Worm (Caenorhabditis elegans) whole organism, L4/young adult: ENCODE results near the gene gldi-8.

Experiments used
- W03F9.2 ChIP-seq: fragments of 150-350 bp; optimal IDR thresholded peaks from 2 replicates; lab custom pipeline; 2014; ENCODE audit warnings: missing biosample characterization, missing genetic modification characterization
- dao-5 ChIP-seq: sonication (generic microtip); optimal IDR thresholded peaks from 2 replicates; lab custom pipeline; 2016; ENCODE audit warnings: missing genotype, missing genetic modification characterization, moderate library complexity, missing compliant biosample characterization
- him-1 ChIP-seq: sonication (generic microtip); optimal IDR thresholded peaks from 2 replicates; lab custom pipeline; 2016; ENCODE audit warnings: missing genotype, missing genetic modification reagents, missing genetic modification characterization, missing compliant biosample characterization

The gldi-8 gene

ce11 chrIII:12613138-12613915, 13.8 kb upstream of the gldi-8 start:
- TF ChIP-seq W03F9.2 (tag; lab: Kevin White, UChicago), result no peak
- no peak for TF ChIP-seq him-1 (tag; lab: Kevin White, UChicago)
- TF ChIP-seq dao-5 (tag; lab: Kevin White, UChicago), result no peak

- TF ChIP-seq W03F9.2 (tag; lab: Kevin White, UChicago) (peak; percentile 92), dao-5 (tag; lab: Kevin White, UChicago) (no peak), him-1 (tag; lab: Kevin White, UChicago) (peak; percentile 95)
Measured at ce11 chrIII:12612519-12612935, 13.0 kb upstream of the gldi-8 start.

ce11 chrIII:12611414-12611813, 11.9 kb upstream of the gldi-8 start:
- TF ChIP-seq dao-5 (tag; lab: Kevin White, UChicago), result no peak
- TF ChIP-seq him-1 (tag; lab: Kevin White, UChicago), result no peak
- no peak for TF ChIP-seq W03F9.2 (tag; lab: Kevin White, UChicago)

ce11 chrIII:12609410-12609809, 9.9 kb upstream of the gldi-8 start:
- no peak for TF ChIP-seq W03F9.2 (tag; lab: Kevin White, UChicago)
- no peak for TF ChIP-seq dao-5 (tag; lab: Kevin White, UChicago)
- no peak for TF ChIP-seq him-1 (tag; lab: Kevin White, UChicago)

- TF ChIP-seq him-1 (tag; lab: Kevin White, UChicago) (no peak), dao-5 (tag; lab: Kevin White, UChicago) (no peak), W03F9.2 (tag; lab: Kevin White, UChicago) (no peak)
Measured at ce11 chrIII:12608989-12609388, 9.5 kb upstream of the gldi-8 start, which contains the start of gene Y111B2A.12. TSS of gene Y111B2A.12 (plus strand) at chrIII:12609289.

- TF ChIP-seq dao-5 (tag; lab: Kevin White, UChicago), result no peak
- TF ChIP-seq W03F9.2 (tag; lab: Kevin White, UChicago), result peak; percentile 86
- TF ChIP-seq him-1 (tag; lab: Kevin White, UChicago), result peak; percentile 90
Measured at ce11 chrIII:12608220-12608958, 8.9 kb upstream of the gldi-8 start, which contains the start of gene epc-1. TSS of gene epc-1 (minus strand) at chrIII:12608586.

ce11 chrIII:12607302-12607701, 7.8 kb upstream of the gldi-8 start:
- no peak for TF ChIP-seq W03F9.2 (tag; lab: Kevin White, UChicago)
- TF ChIP-seq dao-5 (tag; lab: Kevin White, UChicago), result no peak
- no peak for TF ChIP-seq him-1 (tag; lab: Kevin White, UChicago)

- TF ChIP-seq W03F9.2 (tag; lab: Kevin White, UChicago), result no peak
- no peak for TF ChIP-seq dao-5 (tag; lab: Kevin White, UChicago)
Measured at ce11 chrIII:12606175-12606574, 6.6 kb upstream of the gldi-8 start.

ce11 chrIII:12602070-12602469, 2.5 kb upstream of the gldi-8 start:
- TF ChIP-seq W03F9.2 (tag; lab: Kevin White, UChicago), result no peak
- no peak for TF ChIP-seq him-1 (tag; lab: Kevin White, UChicago)
- no peak for TF ChIP-seq dao-5 (tag; lab: Kevin White, UChicago)

ce11 chrIII:12598418-12599330, 855 bp downstream of the gldi-8 start:
- peak; percentile 53 for TF ChIP-seq W03F9.2 (tag; lab: Kevin White, UChicago)
- peak; percentile 34 for TF ChIP-seq dao-5 (tag; lab: Kevin White, UChicago)
- TF ChIP-seq him-1 (tag; lab: Kevin White, UChicago), result peak; percentile 59

ce11 chrIII:12595640-12596039, 3.9 kb downstream of the gldi-8 start:
- TF ChIP-seq him-1 (tag; lab: Kevin White, UChicago), result no peak
- no peak for TF ChIP-seq W03F9.2 (tag; lab: Kevin White, UChicago)
- TF ChIP-seq dao-5 (tag; lab: Kevin White, UChicago), result no peak

ce11 chrIII:12591923-12592322, 7.6 kb downstream of the gldi-8 start:
- TF ChIP-seq W03F9.2 (tag; lab: Kevin White, UChicago) (no peak), him-1 (tag; lab: Kevin White, UChicago) (no peak), dao-5 (tag; lab: Kevin White, UChicago) (no peak)
